Worm (Caenorhabditis elegans) whole organism, mixed stage, embryonic: ENCODE data around the gene lsm-8.

ENCODE experiments used
- M03D4.4 ChIP-seq: sonication (generic microtip); optimal IDR thresholded peaks from 2 replicates; lab custom pipeline; 2017; ENCODE audit warnings: mild to moderate bottlenecking, missing genetic modification characterization, missing compliant biosample characterization
- ceh-39 ChIP-seq: fragments of 150-350 bp; optimal IDR thresholded peaks from 2 replicates; lab custom pipeline; 2014; ENCODE audit warnings: missing biosample characterization, missing genetic modification characterization
- ceh-43 ChIP-seq: fragments of 200-800 bp; sonication (Bioruptor generic); optimal IDR thresholded peaks from 2 replicates; lab custom pipeline; 2018; ENCODE audit warnings: mild to moderate bottlenecking, missing genetic modification characterization, moderate library complexity, missing compliant biosample characterization
- ceh-83 ChIP-seq: fragments of 200-800 bp; sonication (Bioruptor generic); optimal IDR thresholded peaks from 2 replicates; lab custom pipeline; 2018; ENCODE audit warnings: mild to moderate bottlenecking, missing genetic modification characterization, missing compliant biosample characterization
- ces-1 ChIP-seq: fragments of 150-350 bp; optimal IDR thresholded peaks from 2 replicates; lab custom pipeline; 2014; ENCODE audit warnings: missing biosample characterization, missing genetic modification reagents, missing genetic modification characterization
- cnd-1 ChIP-seq: fragments of 200-800 bp; sonication (Bioruptor generic); optimal IDR thresholded peaks from 2 replicates; lab custom pipeline; 2018; ENCODE audit warnings: mild to moderate bottlenecking, missing genetic modification characterization, missing compliant biosample characterization
- drap-1 ChIP-seq: fragments of 200-800 bp; sonication (Bioruptor generic); optimal IDR thresholded peaks from 3 replicates; lab custom pipeline; 2018; ENCODE audit warnings: mild to moderate bottlenecking, missing genetic modification characterization, missing compliant biosample characterization
- elt-1 ChIP-seq: sonication (generic microtip); optimal IDR thresholded peaks from 2 replicates; lab custom pipeline; 2017; ENCODE audit warnings: missing genetic modification characterization, mild to moderate bottlenecking, missing compliant biosample characterization, antibody characterized with exemption, moderate library complexity, borderline replicate concordance; ENCODE audit not compliant: insufficient read depth
- flh-1 ChIP-seq: fragments of 200-800 bp; sonication (Bioruptor generic); optimal IDR thresholded peaks from 2 replicates; lab custom pipeline; 2018; ENCODE audit warnings: mild to moderate bottlenecking, missing genetic modification characterization, moderate library complexity, missing compliant biosample characterization
- ham-2 ChIP-seq: fragments of 200-800 bp; sonication (Bioruptor generic); optimal IDR thresholded peaks from 2 replicates; lab custom pipeline; 2018; ENCODE audit warnings: mild to moderate bottlenecking, missing genetic modification characterization, missing compliant biosample characterization
- hlh-1 ChIP-seq: fragments of 150-350 bp; optimal IDR thresholded peaks from 2 replicates; lab custom pipeline; 2014; ENCODE audit warnings: missing biosample characterization, missing genetic modification reagents, missing genetic modification characterization
- lin-32 ChIP-seq: fragments of 200-800 bp; sonication (Bioruptor generic); optimal IDR thresholded peaks from 2 replicates; lab custom pipeline; 2018; ENCODE audit warnings: mild to moderate bottlenecking, missing genetic modification characterization, missing compliant biosample characterization
- lsy-2 ChIP-seq: fragments of 150-350 bp; optimal IDR thresholded peaks from 2 replicates; lab custom pipeline; 2014; ENCODE audit warnings: missing biosample characterization, missing genetic modification characterization
- mab-5 ChIP-seq: fragments of 150-350 bp; optimal IDR thresholded peaks from 2 replicates; lab custom pipeline; 2014; ENCODE audit warnings: missing biosample characterization, missing genetic modification characterization
- mep-1 ChIP-seq: fragments of 150-350 bp; optimal IDR thresholded peaks from 2 replicates; lab custom pipeline; 2017; ENCODE audit warnings: missing biosample characterization, missing genetic modification reagents, missing genetic modification characterization, inconsistent platforms
- mls-2 ChIP-seq: sonication (generic microtip); optimal IDR thresholded peaks from 2 replicates; lab custom pipeline; 2016; ENCODE audit warnings: mild to moderate bottlenecking, missing genetic modification characterization, moderate library complexity, missing compliant biosample characterization
- nhr-12 ChIP-seq: fragments of 150-350 bp; optimal IDR thresholded peaks from 2 replicates; lab custom pipeline; 2014; ENCODE audit warnings: missing biosample characterization, missing genetic modification characterization
- nhr-2 ChIP-seq: fragments of 150-350 bp; optimal IDR thresholded peaks from 2 replicates; lab custom pipeline; 2014; ENCODE audit warnings: missing biosample characterization, missing genetic modification characterization
- nhr-237 ChIP-seq: fragments of 150-350 bp; optimal IDR thresholded peaks from 2 replicates; lab custom pipeline; 2014; ENCODE audit warnings: missing biosample characterization, missing genetic modification characterization
- nhr-28 ChIP-seq: fragments of 150-350 bp; optimal IDR thresholded peaks from 2 replicates; lab custom pipeline; 2014; ENCODE audit warnings: missing biosample characterization, missing genetic modification characterization
- pha-4 ChIP-seq: fragments of 150-350 bp; optimal IDR thresholded peaks from 2 replicates; lab custom pipeline; 2018; ENCODE audit warnings: missing biosample characterization, missing genetic modification reagents, missing genetic modification characterization
- sem-2 ChIP-seq: fragments of 200-800 bp; sonication (Bioruptor generic); optimal IDR thresholded peaks from 2 replicates; lab custom pipeline; 2018; ENCODE audit warnings: mild to moderate bottlenecking, missing genetic modification characterization, missing compliant biosample characterization
- snpc-4 ChIP-seq: fragments of 150-350 bp; optimal IDR thresholded peaks from 2 replicates; lab custom pipeline; 2014; ENCODE audit warnings: missing biosample characterization, missing genetic modification characterization
- unc-120 ChIP-seq: sonication (generic microtip); optimal IDR thresholded peaks from 2 replicates; lab custom pipeline; 2017; ENCODE audit warnings: missing genetic modification characterization, missing compliant biosample characterization; ENCODE audit not compliant: poor library complexity, severe bottlenecking
- unc-62 ChIP-seq: fragments of 150-350 bp; optimal IDR thresholded peaks from 2 replicates; lab custom pipeline; 2014; ENCODE audit warnings: missing biosample characterization, missing genetic modification reagents, missing genetic modification characterization
- zip-8 ChIP-seq: fragments of 150-350 bp; optimal IDR thresholded peaks from 2 replicates; lab custom pipeline; 2014; ENCODE audit warnings: missing biosample characterization, missing genetic modification characterization

lsm-8 gene

ce11 chrIV:6325772-6326171 is 554 bp upstream of the lsm-8 start:
- TF ChIP-seq lin-32 (GFP tag; lab: Kevin White, UChicago): no peak
- no peak for TF ChIP-seq ces-1
- no peak for TF ChIP-seq mep-1 (tag; lab: Kevin White, UChicago)
- no peak for TF ChIP-seq M03D4.4 (tag; lab: Kevin White, UChicago)
- no peak for TF ChIP-seq ceh-83 (GFP tag; lab: Kevin White, UChicago)
- TF ChIP-seq ham-2: no peak
- TF ChIP-seq snpc-4: no peak
- TF ChIP-seq sem-2 (GFP tag; lab: Kevin White, UChicago): no peak
- no peak for TF ChIP-seq nhr-237 (tag; lab: Kevin White, UChicago)
- TF ChIP-seq pha-4 (tag; lab: Kevin White, UChicago): no peak
- TF ChIP-seq nhr-2 (tag; lab: Kevin White, UChicago): no peak
- no peak for TF ChIP-seq hlh-1 (tag; lab: Kevin White, UChicago)
- TF ChIP-seq, all 35 proteins: peak for 0

DNA sequence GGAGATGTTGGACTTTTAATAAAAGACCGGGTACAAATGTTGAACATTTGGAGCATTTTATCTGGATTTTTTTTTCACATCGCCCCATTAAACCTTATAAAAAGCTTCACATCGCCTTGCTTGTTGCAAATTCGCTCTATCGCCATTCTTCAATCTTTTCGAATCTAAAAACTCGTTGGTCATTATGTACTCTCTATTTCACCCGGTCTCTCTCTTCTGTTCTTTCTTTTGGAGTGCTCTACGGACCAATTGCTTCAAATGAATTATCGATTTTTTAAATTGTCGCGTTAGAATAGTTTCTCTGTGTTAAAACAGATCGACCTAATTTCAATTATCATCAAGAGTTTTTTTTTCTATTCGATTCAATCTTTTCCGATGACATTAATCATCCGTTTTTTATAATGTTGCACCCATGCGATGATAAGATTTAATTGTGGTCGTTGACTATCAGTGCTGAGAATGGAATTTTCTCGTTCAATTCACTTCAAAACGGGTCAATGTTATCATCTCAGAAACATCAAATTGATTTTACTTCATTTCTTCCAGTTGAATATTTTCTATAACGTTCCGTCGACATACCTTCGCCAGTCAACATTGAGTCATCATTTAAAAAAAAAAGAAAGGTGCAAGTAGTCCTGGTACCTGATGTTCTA is 1.2 kb downstream of the lsm-8 start:
- TF ChIP-seq drap-1 (GFP tag; lab: Kevin White, UChicago): no peak
- TF ChIP-seq ceh-39 (tag; lab: Kevin White, UChicago): peak; percentile 55
- TF ChIP-seq mep-1 (tag; lab: Kevin White, UChicago): peak; percentile 25
- peak; percentile 15 for TF ChIP-seq elt-1 (tag; lab: Kevin White, UChicago)
- no peak for TF ChIP-seq nhr-28 (tag; lab: Kevin White, UChicago)
- TF ChIP-seq ham-2: no peak
- peak; percentile 73 for TF ChIP-seq ces-1
- TF ChIP-seq, all 35 proteins: peak for 4

ce11 chrIV:6328198-6328597 is 1.9 kb downstream of the lsm-8 start:
- no peak for TF ChIP-seq pha-4 (tag; lab: Kevin White, UChicago)
- TF ChIP-seq lin-32 (GFP tag; lab: Kevin White, UChicago): no peak
- TF ChIP-seq nhr-2 (tag; lab: Kevin White, UChicago): no peak
- TF ChIP-seq elt-1 (tag; lab: Kevin White, UChicago): no peak

DNA sequence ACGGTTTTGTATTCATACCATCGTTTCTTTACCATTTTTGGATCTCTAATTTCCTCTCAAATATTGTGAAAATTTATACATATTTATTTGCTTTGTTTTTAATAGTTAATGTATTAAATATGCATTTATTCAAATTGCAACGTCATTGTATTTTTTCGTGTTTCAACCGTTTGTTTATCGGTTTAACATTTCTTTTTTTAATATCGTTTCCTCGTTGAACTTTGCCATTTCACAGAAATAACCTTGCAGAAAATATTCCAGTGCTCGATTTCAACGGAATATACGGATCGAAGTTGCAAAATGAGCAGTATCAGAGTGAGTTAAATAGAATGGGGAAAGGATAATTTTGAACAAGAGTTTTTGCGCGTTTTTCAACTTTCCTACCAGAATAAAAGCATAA is 3.0 kb downstream of the lsm-8 start, which contains the start of gene seu-1:
seu-1 (plus strand) TSS at position 301 of the 400 bp plus-strand sequence.
- no peak for TF ChIP-seq nhr-12 (tag; lab: Kevin White, UChicago)
- TF ChIP-seq mep-1 (tag; lab: Kevin White, UChicago): no peak
- TF ChIP-seq unc-62 (GFP tag; lab: Kevin White, UChicago): no peak
- TF ChIP-seq mls-2 (tag; lab: Kevin White, UChicago): no peak

- no peak for TF ChIP-seq flh-1 (GFP tag; lab: Kevin White, UChicago)
- TF ChIP-seq ceh-83 (GFP tag; lab: Kevin White, UChicago): no peak
- TF ChIP-seq pha-4 (tag; lab: Kevin White, UChicago): no peak
- TF ChIP-seq sem-2 (GFP tag; lab: Kevin White, UChicago): no peak
- TF ChIP-seq unc-120 (tag; lab: Kevin White, UChicago): peak; percentile 12
- TF ChIP-seq unc-62 (GFP tag; lab: Kevin White, UChicago): peak; percentile 49
- TF ChIP-seq lsy-2: no peak
Observed at ce11 chrIV:6330790-6331189, 4.5 kb downstream of the lsm-8 start.

DNA sequence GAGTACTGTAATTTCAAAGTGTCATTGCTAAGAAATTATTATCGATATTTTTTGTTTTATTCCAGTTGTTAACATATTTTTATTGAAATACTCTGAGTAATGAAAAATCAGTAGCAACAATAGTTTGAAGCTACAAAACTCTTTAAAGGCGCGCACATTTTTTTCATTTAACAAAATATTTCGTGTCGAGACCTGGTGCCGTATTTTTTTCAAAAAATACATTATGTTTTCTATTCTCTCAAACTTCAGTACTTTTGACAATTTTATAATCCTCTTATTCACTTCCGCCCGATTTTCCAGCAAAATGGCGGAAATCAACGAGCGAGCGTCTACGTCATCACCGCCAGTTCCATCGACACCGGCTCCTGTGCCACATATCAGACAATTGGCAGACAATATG is 7.6 kb downstream of the lsm-8 start, which contains the start of gene blos-2:
blos-2 (plus strand) TSS at position 301 of the 400 bp plus-strand sequence.
- TF ChIP-seq ceh-43 (GFP tag; lab: Kevin White, UChicago) (no peak), mab-5 (tag; lab: Kevin White, UChicago) (no peak), zip-8 (tag; lab: Kevin White, UChicago) (no peak), ceh-39 (tag; lab: Kevin White, UChicago) (no peak), sem-2 (GFP tag; lab: Kevin White, UChicago) (no peak), drap-1 (GFP tag; lab: Kevin White, UChicago) (no peak), lsy-2 (no peak), unc-120 (tag; lab: Kevin White, UChicago) (no peak), ces-1 (no peak), ceh-83 (GFP tag; lab: Kevin White, UChicago) (no peak), snpc-4 (no peak), unc-62 (GFP tag; lab: Kevin White, UChicago) (no peak), cnd-1 (tag; lab: Kevin White, UChicago) (no peak), pha-4 (tag; lab: Kevin White, UChicago) (no peak)
